Fruit fly (Drosophila melanogaster): ENCODE data around the gene TTLL3B.
A peak's percentile ranks its signal among the peaks of the same experiment; 100 is the strongest.

The TTLL3B gene

dm6 chr2L:6785583-6785982 is 52.9 kb downstream of the TTLL3B start:
- TF ChIP-seq noc (tag; optimal IDR thresholded peaks at IDR 0.05) = peak; percentile 29
